Worm (Caenorhabditis elegans): ENCODE results near the gene Y39E4A.1.

DNA sequence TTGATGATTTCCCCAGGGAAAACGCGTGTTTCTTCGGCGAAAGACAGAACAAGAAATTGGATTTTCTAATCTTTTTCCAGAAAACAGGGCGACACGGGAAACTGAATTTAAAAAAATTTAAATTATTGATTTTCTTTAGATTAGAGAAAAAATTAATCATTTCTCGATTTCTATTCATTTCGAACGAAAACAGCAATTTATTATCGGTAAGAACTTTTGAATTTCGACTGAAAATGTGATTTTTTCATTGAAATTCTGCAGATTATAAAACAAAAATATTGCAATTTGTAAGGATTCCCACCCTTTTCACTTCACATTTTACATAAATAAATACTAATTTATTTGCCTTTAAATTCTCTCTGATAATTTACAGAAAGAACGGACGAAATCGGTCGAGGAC is 21.2 kb downstream of the Y39E4A.1 start, which contains the start of gene bckd-1A:
- TF ChIP-seq aly-1 (tag; optimal IDR thresholded peaks at IDR 0.05) (no peak), ceh-36 (tag; optimal IDR thresholded peaks at IDR 0.05) (no peak), pes-1 (GFP tag; IDR thresholded peaks at IDR 0.05) (no peak), tbx-11 (GFP tag; IDR thresholded peaks at IDR 0.05) (no peak), ama-1 (optimal IDR thresholded peaks at IDR 0.05) (no peak), hnd-1 (tag; optimal IDR thresholded peaks at IDR 0.05) (no peak), sea-1 (GFP tag; conservative IDR thresholded peaks at IDR 0.05) (no peak), flt-1 (GFP tag; IDR thresholded peaks at IDR 0.05) (no peak)
